Worm (Caenorhabditis elegans) whole organism, L4 larva: Measurements from ENCODE around the gene C35B1.3.

Experiments used
- F10B5.3 ChIP-seq: sonication (generic microtip); optimal IDR thresholded peaks from 2 replicates; lab custom pipeline; 2016; ENCODE audit warnings: mild to moderate bottlenecking, missing genetic modification characterization, missing compliant biosample characterization
- R02D3.7 ChIP-seq: fragments of 150-350 bp; sonication (generic microtip); optimal IDR thresholded peaks from 3 replicates; lab custom pipeline; 2014; ENCODE audit warnings: missing biosample characterization, missing genetic modification characterization
- T26A8.4 ChIP-seq: fragments of 200-800 bp; sonication (Bioruptor generic); IDR thresholded peaks from 2 replicates; pipeline ENCODE4 v1.3.6; 2022; ENCODE audit warnings: missing genetic modification characterization, missing compliant biosample characterization
- Y75B8A.6 ChIP-seq: fragments of 200-800 bp; sonication (Bioruptor generic); IDR thresholded peaks from 2 replicates; pipeline ENCODE4 v1.3.6; 2022; ENCODE audit warnings: missing genetic modification reagents, missing genetic modification characterization, missing compliant biosample characterization
- ZK546.5 ChIP-seq, 2 experiments: sonication (generic microtip); optimal IDR thresholded peaks; 2 replicates each; lab custom pipeline; 2017; ENCODE audit warnings: missing biosample characterization in 2 of 2, missing genetic modification characterization in 2 of 2
- ama-1 ChIP-seq: fragments of 150-350 bp; optimal IDR thresholded peaks from 2 replicates; lab custom pipeline; 2014; ENCODE audit warnings: inconsistent platforms, mixed read lengths
- attf-4 ChIP-seq: sonication (generic microtip); optimal IDR thresholded peaks from 3 replicates; lab custom pipeline; 2017; ENCODE audit warnings: missing biosample characterization, missing genetic modification characterization
- ceh-20 ChIP-seq: fragments of 200-800 bp; sonication (Bioruptor generic); IDR thresholded peaks from 2 replicates; pipeline ENCODE4 v1.3.6; 2022; ENCODE audit warnings: missing genetic modification reagents, missing genetic modification characterization, missing compliant biosample characterization
- ceh-28 ChIP-seq: fragments of 150-350 bp; optimal IDR thresholded peaks from 2 replicates; lab custom pipeline; 2014; ENCODE audit warnings: missing biosample characterization, missing genetic modification reagents, missing genetic modification characterization
- ceh-44 ChIP-seq: fragments of 200-800 bp; sonication (Bioruptor generic); IDR thresholded peaks from 2 replicates; pipeline ENCODE4 v1.3.6; 2022; ENCODE audit warnings: missing genetic modification reagents, missing genetic modification characterization, missing compliant biosample characterization
- ctbp-1 ChIP-seq: fragments of 200-800 bp; sonication (Bioruptor generic); IDR thresholded peaks from 2 replicates; pipeline ENCODE4 v1.3.6; 2022; ENCODE audit warnings: missing genetic modification reagents, missing genetic modification characterization, missing compliant biosample characterization
- daf-12 ChIP-seq: fragments of 150-350 bp; optimal IDR thresholded peaks from 2 replicates; lab custom pipeline; 2014; ENCODE audit warnings: missing biosample characterization, missing genetic modification reagents, missing genetic modification characterization
- daf-8 ChIP-seq: fragments of 200-800 bp; sonication (Bioruptor generic); IDR thresholded peaks from 2 replicates; pipeline ENCODE4 v1.3.6; 2022; ENCODE audit warnings: missing genetic modification characterization, missing compliant biosample characterization
- dmd-6 ChIP-seq: fragments of 200-800 bp; sonication (Bioruptor generic); IDR thresholded peaks from 2 replicates; pipeline ENCODE4 v1.3.6; 2022; ENCODE audit warnings: missing genetic modification reagents, missing genetic modification characterization, missing compliant biosample characterization
- dve-1 ChIP-seq: sonication (generic microtip); optimal IDR thresholded peaks from 2 replicates; lab custom pipeline; 2017; ENCODE audit warnings: antibody characterized with exemption, mild to moderate bottlenecking, missing genetic modification characterization, missing compliant biosample characterization; ENCODE audit not compliant: insufficient read depth
- fkh-10 ChIP-seq: fragments of 150-350 bp; optimal IDR thresholded peaks from 2 replicates; lab custom pipeline; 2014; ENCODE audit warnings: missing biosample characterization, missing genetic modification reagents, missing genetic modification characterization
- fos-1 ChIP-seq: fragments of 150-350 bp; optimal IDR thresholded peaks from 2 replicates; lab custom pipeline; 2014; ENCODE audit warnings: missing biosample characterization, missing genetic modification characterization
- hlh-30 ChIP-seq: sonication (generic microtip); optimal IDR thresholded peaks from 2 replicates; lab custom pipeline; 2017; ENCODE audit warnings: antibody characterized with exemption, mild to moderate bottlenecking, missing genetic modification characterization, missing compliant biosample characterization; ENCODE audit not compliant: insufficient read depth
- hmg-1.1 ChIP-seq: fragments of 200-800 bp; sonication (Bioruptor generic); IDR thresholded peaks from 2 replicates; pipeline ENCODE4 v1.3.6; 2022; ENCODE audit warnings: missing genetic modification reagents, missing genetic modification characterization, missing compliant biosample characterization
- jun-1 ChIP-seq: fragments of 150-350 bp; optimal IDR thresholded peaks from 2 replicates; lab custom pipeline; 2014; ENCODE audit warnings: missing biosample characterization, missing genetic modification reagents, missing genetic modification characterization
- lin-1 ChIP-seq: fragments of 200-800 bp; sonication (Bioruptor generic); IDR thresholded peaks from 2 replicates; pipeline ENCODE4 v1.3.6; 2022; ENCODE audit warnings: missing genetic modification reagents, missing genetic modification characterization, missing compliant biosample characterization
- lin-13 ChIP-seq: fragments of 150-350 bp; optimal IDR thresholded peaks from 2 replicates; lab custom pipeline; 2014; ENCODE audit warnings: missing biosample characterization, missing genetic modification reagents, missing genetic modification characterization
- lin-15B ChIP-seq: fragments of 150-350 bp; sonication (generic microtip); optimal IDR thresholded peaks from 3 replicates; lab custom pipeline; 2014; ENCODE audit warnings: missing biosample characterization, missing genetic modification characterization
- lin-39 ChIP-seq: fragments of 150-350 bp; optimal IDR thresholded peaks from 2 replicates; lab custom pipeline; 2014; ENCODE audit warnings: missing biosample characterization, missing genetic modification reagents, missing genetic modification characterization
- lsy-2 ChIP-seq, 2 experiments: fragments of 150-350 bp in 1 of 2; sonication (generic microtip) in 1 of 2; optimal IDR thresholded peaks; 2 replicates each; lab custom pipeline; 2014 to 2017; ENCODE audit warnings: missing biosample characterization in 2 of 2, missing genetic modification characterization in 2 of 2
- madf-5 ChIP-seq, 2 experiments: fragments of 200-800 bp; sonication (Bioruptor generic); IDR thresholded peaks; 2 replicates each; pipeline ENCODE4 v1.3.6; 2022; ENCODE audit warnings: missing compliant biosample characterization in 2 of 2, missing genetic modification characterization in 2 of 2
- madf-9 ChIP-seq: fragments of 200-800 bp; sonication (Bioruptor generic); conservative IDR thresholded peaks from 2 replicates; pipeline ENCODE4 v1.3.6; 2022; ENCODE audit warnings: missing genetic modification reagents, missing genetic modification characterization, missing compliant biosample characterization
- mdl-1 ChIP-seq, 2 experiments: fragments of 150-350 bp in 1 of 2; sonication (generic microtip) in 1 of 2; optimal IDR thresholded peaks; 2 replicates each; lab custom pipeline; 2014 to 2017; ENCODE audit warnings: missing biosample characterization in 2 of 2, missing genetic modification characterization in 2 of 2
- mdt-29 ChIP-seq: fragments of 200-800 bp; sonication (Bioruptor generic); IDR thresholded peaks from 2 replicates; pipeline ENCODE4 v1.3.6; 2022; ENCODE audit warnings: missing genetic modification reagents, missing genetic modification characterization, missing compliant biosample characterization
- mxl-2 ChIP-seq: fragments of 200-800 bp; sonication (Bioruptor generic); conservative IDR thresholded peaks from 2 replicates; pipeline ENCODE4 v1.3.6; 2022; ENCODE audit warnings: missing genetic modification reagents, missing genetic modification characterization, missing compliant biosample characterization
- mxl-3 ChIP-seq: fragments of 200-800 bp; sonication (Bioruptor generic); optimal IDR thresholded peaks from 2 replicates; lab custom pipeline; 2018; ENCODE audit warnings: mild to moderate bottlenecking, missing genetic modification characterization, missing compliant biosample characterization
- nhr-102 ChIP-seq: sonication (generic microtip); optimal IDR thresholded peaks from 2 replicates; lab custom pipeline; 2016; ENCODE audit warnings: mild to moderate bottlenecking, missing genetic modification characterization, moderate library complexity, missing compliant biosample characterization
- nhr-111 ChIP-seq: fragments of 200-800 bp; sonication (Bioruptor generic); optimal IDR thresholded peaks from 2 replicates; lab custom pipeline; 2018; ENCODE audit warnings: mild to moderate bottlenecking, missing genetic modification characterization, missing compliant biosample characterization
- nhr-25 ChIP-seq: sonication (generic microtip); optimal IDR thresholded peaks from 2 replicates; lab custom pipeline; 2017; ENCODE audit warnings: missing genetic modification characterization, mild to moderate bottlenecking, missing compliant biosample characterization, antibody characterized with exemption, moderate library complexity, borderline replicate concordance; ENCODE audit not compliant: insufficient read depth
- nhr-42 ChIP-seq: fragments of 200-800 bp; sonication (Bioruptor generic); IDR thresholded peaks from 2 replicates; pipeline ENCODE4 v1.3.6; 2022; ENCODE audit warnings: missing genetic modification characterization, missing compliant biosample characterization
- nhr-77 ChIP-seq: fragments of 150-350 bp; optimal IDR thresholded peaks from 2 replicates; lab custom pipeline; 2014; ENCODE audit warnings: missing biosample characterization, missing genetic modification characterization
- pha-4 ChIP-seq, 2 experiments: fragments of 150-350 bp in 1 of 2; fragments of 200-800 bp in 1 of 2; sonication (Bioruptor generic) in 1 of 2; IDR thresholded peaks in 1 of 2; optimal IDR thresholded peaks in 1 of 2; 2 replicates each; pipeline versions ENCODE4 v1.3.6 to Lab custom; 2014 to 2022; ENCODE audit warnings: missing genetic modification characterization in 2 of 2, missing genetic modification reagents in 2 of 2, missing biosample characterization in 1 of 2, missing compliant biosample characterization in 1 of 2
- rbr-2 ChIP-seq: sonication (generic microtip); optimal IDR thresholded peaks from 2 replicates; lab custom pipeline; 2016; ENCODE audit warnings: missing genotype, missing genetic modification characterization, missing compliant biosample characterization
- saeg-2 ChIP-seq: fragments of 200-800 bp; sonication (Bioruptor generic); IDR thresholded peaks from 2 replicates; pipeline ENCODE4 v1.3.6; 2022; ENCODE audit warnings: missing genetic modification reagents, missing genetic modification characterization, missing compliant biosample characterization
- set-16 ChIP-seq: fragments of 200-800 bp; sonication (Bioruptor generic); IDR thresholded peaks from 2 replicates; pipeline ENCODE4 v1.3.6; 2022; ENCODE audit warnings: missing genetic modification reagents, missing genetic modification characterization, missing compliant biosample characterization
- snpc-1.2 ChIP-seq: fragments of 200-800 bp; sonication (Bioruptor generic); IDR thresholded peaks from 2 replicates; pipeline ENCODE4 v1.3.6; 2022; ENCODE audit warnings: missing genetic modification reagents, missing genetic modification characterization, missing compliant biosample characterization
- snpc-4 ChIP-seq: fragments of 150-350 bp; optimal IDR thresholded peaks from 2 replicates; lab custom pipeline; 2014; ENCODE audit warnings: missing biosample characterization, missing genetic modification characterization
- spr-1 ChIP-seq: sonication (generic microtip); optimal IDR thresholded peaks from 2 replicates; lab custom pipeline; 2016; ENCODE audit warnings: mild to moderate bottlenecking, missing genetic modification characterization, missing compliant biosample characterization
- tra-1 ChIP-seq: fragments of 200-800 bp; sonication (Bioruptor generic); IDR thresholded peaks from 2 replicates; pipeline ENCODE4 v1.3.6; 2022; ENCODE audit warnings: missing genetic modification reagents, missing genetic modification characterization, missing compliant biosample characterization
- unc-62 ChIP-seq, 3 experiments: fragments of 150-350 bp in 1 of 3; sonication (generic microtip); optimal IDR thresholded peaks in 2 of 3; peaks in 1 of 3; 1 replicate in 1 of 3; 2 replicates in 2 of 3; lab custom pipeline; 2014 to 2017; ENCODE audit warnings: missing biosample characterization in 3 of 3, missing genetic modification characterization in 3 of 3, missing genetic modification reagents in 3 of 3, missing genotype in 1 of 3
- vab-7 ChIP-seq: fragments of 200-800 bp; sonication (Bioruptor generic); IDR thresholded peaks from 2 replicates; pipeline ENCODE4 v1.3.6; 2022; ENCODE audit warnings: missing genetic modification reagents, missing genetic modification characterization, missing compliant biosample characterization
- ztf-7 ChIP-seq: fragments of 150-350 bp; optimal IDR thresholded peaks from 2 replicates; lab custom pipeline; 2014; ENCODE audit warnings: missing biosample characterization, missing genetic modification characterization

Gene C35B1.3

DNA sequence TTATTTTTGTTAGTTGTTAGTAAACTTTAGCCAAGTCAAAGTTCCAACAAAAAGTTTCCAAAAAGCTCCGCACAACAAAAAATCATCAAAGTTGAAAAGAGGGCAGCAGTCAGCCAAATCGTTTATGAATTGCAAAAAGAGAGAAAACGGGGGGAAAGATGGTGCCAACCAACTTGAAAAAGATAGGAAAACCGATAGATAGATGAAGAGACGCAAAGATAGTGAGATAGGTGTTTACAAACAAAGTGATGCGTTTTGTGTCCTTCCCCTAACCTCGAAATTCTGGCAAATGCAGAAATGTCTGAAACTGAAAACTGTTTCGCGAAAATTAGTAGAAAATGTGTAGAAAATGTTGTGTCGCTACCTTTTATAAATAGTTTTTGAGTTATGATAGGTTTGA is 47.5 kb upstream of the C35B1.3 start (continued):
- no peak for TF ChIP-seq vab-7 (GFP tag; lab: Robert Waterston, UW)
- TF ChIP-seq Y75B8A.6 = no peak
- peak in 1 of 2 experiments; percentile 97 for TF ChIP-seq unc-62 (GFP tag; optimal IDR thresholded peaks at IDR 0.05 in 1 of 2; lab: Kevin White, UChicago)
- TF ChIP-seq unc-62 (tag; optimal IDR thresholded peaks at IDR 0.05; lab: Kevin White, UChicago) = no peak
- no peak for TF ChIP-seq ctbp-1
- TF ChIP-seq lsy-2 (tag; optimal IDR thresholded peaks at IDR 0.05; lab: Kevin White, UChicago) = peak in 1 of 2 experiments; percentile 21
- TF ChIP-seq daf-12 (tag; lab: Kevin White, UChicago) = no peak
- TF ChIP-seq hlh-30 = no peak

ce11 chrIV:4034883-4035282 is 46.1 kb upstream of the C35B1.3 start, which contains the start of gene hlh-30:
Gene hlh-30 (minus strand): TSS chrIV:4034951.
- TF ChIP-seq ceh-20 = no peak
- TF ChIP-seq dve-1 (tag; lab: Kevin White, UChicago) = peak; percentile 29
- TF ChIP-seq lin-39 = no peak
- no peak for TF ChIP-seq daf-12 (tag; lab: Kevin White, UChicago)
- no peak for TF ChIP-seq R02D3.7
- TF ChIP-seq tra-1 (GFP tag; lab: Robert Waterston, UW) = 0 out of 2 replicates have a peak, but pooled peaks have one; percentile 38
- 0 out of 2 replicates have a peak, but pooled peaks have one; percentile 37 for TF ChIP-seq madf-9
- TF ChIP-seq mdl-1 (tag; optimal IDR thresholded peaks at IDR 0.05; lab: Kevin White, UChicago) = peak in 1 of 2 experiments; percentile 35
- no peak for TF ChIP-seq nhr-102 (tag; lab: Kevin White, UChicago)
- no peak for TF ChIP-seq ama-1 (lab: Kevin White, UChicago)
- TF ChIP-seq hmg-1.1 (GFP tag; lab: Robert Waterston, UW) = peak; percentile 87
- no peak for TF ChIP-seq snpc-4 (tag; lab: Kevin White, UChicago)
- TF ChIP-seq attf-4 (tag; lab: Kevin White, UChicago) = no peak
- TF ChIP-seq set-16 (GFP tag; lab: Robert Waterston, UW) = peak; percentile 90
- TF ChIP-seq lin-1 = no peak
- no peak for TF ChIP-seq mxl-3 (GFP tag; lab: Kevin White, UChicago)
- TF ChIP-seq Y75B8A.6 = no peak
- peak; percentile 70 for TF ChIP-seq dmd-6 (GFP tag; lab: Robert Waterston, UW)
- no peak for TF ChIP-seq ZK546.5 (tag; optimal IDR thresholded peaks at IDR 0.05; lab: Kevin White, UChicago)
- 0 out of 2 replicates have a peak, but pooled peaks have one; percentile 10 for TF ChIP-seq ceh-44 (GFP tag; lab: Robert Waterston, UW)
- TF ChIP-seq pha-4 (GFP tag; IDR thresholded peaks at IDR 0.05; lab: Robert Waterston, UW) = 0 out of 2 replicates have a peak, but pooled peaks have one; percentile 7
- no peak for TF ChIP-seq pha-4 (tag; optimal IDR thresholded peaks at IDR 0.05; lab: Kevin White, UChicago)
- TF ChIP-seq nhr-25 (tag; lab: Kevin White, UChicago) = no peak
- TF ChIP-seq fos-1 (tag; lab: Kevin White, UChicago) = no peak
- TF ChIP-seq jun-1 (tag; lab: Kevin White, UChicago) = no peak
- TF ChIP-seq saeg-2 (GFP tag; lab: Robert Waterston, UW) = no peak
- TF ChIP-seq mxl-2 (GFP tag; lab: Robert Waterston, UW) = no peak
- no peak for TF ChIP-seq F10B5.3 (tag; lab: Kevin White, UChicago)
- TF ChIP-seq hlh-30 = no peak
- no peak for TF ChIP-seq ceh-28
- no peak for TF ChIP-seq lin-13 (GFP tag; lab: Kevin White, UChicago)
- TF ChIP-seq daf-8 (GFP tag; lab: Robert Waterston, UW) = no peak
- TF ChIP-seq lsy-2 (tag; optimal IDR thresholded peaks at IDR 0.05; lab: Kevin White, UChicago) = peak in 1 of 2 experiments; percentile 71
- no peak for TF ChIP-seq nhr-111 (GFP tag; lab: Kevin White, UChicago)
- TF ChIP-seq snpc-1.2 (GFP tag; lab: Robert Waterston, UW) = no peak
- TF ChIP-seq rbr-2 (tag; lab: Kevin White, UChicago) = peak; percentile 72
- no peak for TF ChIP-seq spr-1 (tag; lab: Kevin White, UChicago)
- no peak for TF ChIP-seq T26A8.4 (GFP tag; lab: Robert Waterston, UW)
- no peak for TF ChIP-seq mdt-29 (GFP tag; lab: Robert Waterston, UW)
- TF ChIP-seq madf-5 (GFP tag; IDR thresholded peaks at IDR 0.05; lab: Robert Waterston, UW) = no peak
- no peak for TF ChIP-seq ztf-7 (tag; lab: Kevin White, UChicago)
- no peak for TF ChIP-seq lin-15B (tag; lab: Kevin White, UChicago)
- peak; percentile 30 for TF ChIP-seq fkh-10 (GFP tag; lab: Kevin White, UChicago)
- no peak for TF ChIP-seq nhr-42 (GFP tag; lab: Robert Waterston, UW)
- TF ChIP-seq nhr-77 (tag; lab: Kevin White, UChicago) = no peak
